Worm (Caenorhabditis elegans) whole organism, young adult: ENCODE results near the gene eef-1A.2.
A peak's percentile ranks its signal among the peaks of the same experiment; 100 is the strongest.

Experiments used
- F23B12.7 ChIP-seq: sonication (generic microtip); optimal IDR thresholded peaks from 2 replicates; lab custom pipeline; 2017; ENCODE audit warnings: missing genetic modification characterization, mild to moderate bottlenecking, missing compliant biosample characterization, antibody characterized with exemption, moderate library complexity; ENCODE audit not compliant: insufficient read depth
- F37B4.10 ChIP-seq: fragments of 200-800 bp; sonication (Bioruptor generic); IDR thresholded peaks from 2 replicates; pipeline ENCODE4 v1.3.6; 2022; ENCODE audit warnings: missing genetic modification characterization, missing compliant biosample characterization
- F49E8.2 ChIP-seq: sonication (generic microtip); optimal IDR thresholded peaks from 3 replicates; lab custom pipeline; 2017; ENCODE audit warnings: missing genetic modification characterization, mild to moderate bottlenecking, missing compliant biosample characterization, antibody characterized with exemption, moderate library complexity; ENCODE audit not compliant: insufficient read depth
- F52B5.7 ChIP-seq: sonication (generic microtip); optimal IDR thresholded peaks from 2 replicates; lab custom pipeline; 2016; ENCODE audit warnings: mild to moderate bottlenecking, missing genetic modification characterization, missing compliant biosample characterization
- F55B11.4 ChIP-seq: sonication (generic microtip); optimal IDR thresholded peaks from 2 replicates; lab custom pipeline; 2016; ENCODE audit warnings: missing compliant biosample characterization, missing genetic modification characterization, borderline replicate concordance; ENCODE audit not compliant: insufficient read depth
- F57C9.4 ChIP-seq: sonication (generic microtip); optimal IDR thresholded peaks from 2 replicates; lab custom pipeline; 2017; ENCODE audit warnings: mild to moderate bottlenecking, missing genetic modification characterization, missing compliant biosample characterization
- T07F8.4 ChIP-seq: sonication (generic microtip); optimal IDR thresholded peaks from 2 replicates; lab custom pipeline; 2016; ENCODE audit warnings: mild to moderate bottlenecking, missing genetic modification characterization, moderate library complexity, missing compliant biosample characterization
- T26A5.8 ChIP-seq: sonication (generic microtip); optimal IDR thresholded peaks from 2 replicates; lab custom pipeline; 2016; ENCODE audit warnings: missing genetic modification characterization, missing compliant biosample characterization
- Y53G8AR.9 ChIP-seq: fragments of 200-800 bp; sonication (Bioruptor generic); conservative IDR thresholded peaks from 2 replicates; pipeline ENCODE4 v1.3.6; 2022; ENCODE audit warnings: missing genetic modification reagents, missing genetic modification characterization, missing compliant biosample characterization
- Y67H2A.10 ChIP-seq: fragments of 200-800 bp; sonication (Bioruptor generic); conservative IDR thresholded peaks from 2 replicates; pipeline ENCODE4 v1.3.6; 2022; ENCODE audit warnings: missing genetic modification reagents, missing genetic modification characterization, missing compliant biosample characterization
- Y79H2A.3 ChIP-seq: fragments of 200-800 bp; sonication (Bioruptor generic); conservative IDR thresholded peaks from 2 replicates; pipeline ENCODE4 v1.3.6; 2022; ENCODE audit warnings: missing genetic modification reagents, missing genetic modification characterization, missing compliant biosample characterization
- Y95B8A.8 ChIP-seq: fragments of 200-800 bp; sonication (Bioruptor generic); IDR thresholded peaks from 2 replicates; pipeline ENCODE4 v1.3.6; 2022; ENCODE audit warnings: missing genetic modification reagents, missing genetic modification characterization, missing compliant biosample characterization
- aptf-3 ChIP-seq: fragments of 200-800 bp; sonication (Bioruptor generic); IDR thresholded peaks from 2 replicates; pipeline ENCODE4 v1.3.6; 2022; ENCODE audit warnings: missing genetic modification characterization, missing compliant biosample characterization
- attf-3 ChIP-seq: fragments of 200-800 bp; sonication (Bioruptor generic); conservative IDR thresholded peaks from 2 replicates; pipeline ENCODE4 v1.3.6; 2022; ENCODE audit warnings: missing genetic modification reagents, missing genetic modification characterization, missing compliant biosample characterization
- bed-2 ChIP-seq: fragments of 200-800 bp; sonication (Bioruptor generic); IDR thresholded peaks from 2 replicates; pipeline ENCODE4 v1.3.6; 2022; ENCODE audit warnings: missing genetic modification reagents, missing genetic modification characterization, missing compliant biosample characterization
- ceh-27 ChIP-seq: fragments of 200-800 bp; sonication (Bioruptor generic); optimal IDR thresholded peaks from 2 replicates; lab custom pipeline; 2018; ENCODE audit warnings: mild to moderate bottlenecking, missing genetic modification characterization, moderate library complexity, missing compliant biosample characterization
- ceh-91 ChIP-seq: fragments of 200-800 bp; sonication (Bioruptor generic); IDR thresholded peaks from 2 replicates; pipeline ENCODE4 v1.3.6; 2022; ENCODE audit warnings: missing genetic modification reagents, missing genetic modification characterization, missing compliant biosample characterization
- chd-7 ChIP-seq: sonication (generic microtip); optimal IDR thresholded peaks from 2 replicates; lab custom pipeline; 2016; ENCODE audit warnings: mild to moderate bottlenecking, missing genetic modification characterization, moderate library complexity, missing compliant biosample characterization
- egrh-3 ChIP-seq: fragments of 200-800 bp; sonication (Bioruptor generic); IDR thresholded peaks from 2 replicates; pipeline ENCODE4 v1.3.6; 2022; ENCODE audit warnings: missing genetic modification reagents, missing genetic modification characterization, missing compliant biosample characterization
- gei-17 ChIP-seq: fragments of 200-800 bp; sonication (Bioruptor generic); optimal IDR thresholded peaks from 2 replicates; lab custom pipeline; 2018; ENCODE audit warnings: mild to moderate bottlenecking, missing genetic modification characterization, missing compliant biosample characterization
- lin-26 ChIP-seq: fragments of 200-800 bp; sonication (Bioruptor generic); IDR thresholded peaks from 2 replicates; pipeline ENCODE4 v1.3.6; 2022; ENCODE audit warnings: missing genetic modification reagents, missing genetic modification characterization, missing compliant biosample characterization
- lin-40 ChIP-seq: sonication (generic microtip); optimal IDR thresholded peaks from 2 replicates; lab custom pipeline; 2016; ENCODE audit warnings: missing genetic modification characterization, mild to moderate bottlenecking, missing compliant biosample characterization, missing genotype, missing genetic modification reagents
- madf-10 ChIP-seq: sonication (generic microtip); optimal IDR thresholded peaks from 2 replicates; lab custom pipeline; 2016; ENCODE audit warnings: mild to moderate bottlenecking, missing genetic modification characterization, missing compliant biosample characterization
- madf-8 ChIP-seq: fragments of 200-800 bp; sonication (Bioruptor generic); conservative IDR thresholded peaks from 2 replicates; pipeline ENCODE4 v1.3.6; 2022; ENCODE audit warnings: missing genetic modification reagents, missing genetic modification characterization, missing compliant biosample characterization
- mel-28 ChIP-seq: sonication (generic microtip); optimal IDR thresholded peaks from 2 replicates; lab custom pipeline; 2016; ENCODE audit warnings: borderline replicate concordance, mild to moderate bottlenecking, missing genetic modification characterization, missing compliant biosample characterization
- mes-4 ChIP-seq: sonication (generic microtip); optimal IDR thresholded peaks from 2 replicates; lab custom pipeline; 2016; ENCODE audit warnings: missing genotype, missing genetic modification characterization, missing compliant biosample characterization
- nhr-80 ChIP-seq: sonication (generic microtip); optimal IDR thresholded peaks from 2 replicates; lab custom pipeline; 2016; ENCODE audit warnings: missing genetic modification characterization, missing compliant biosample characterization
- nhr-90 ChIP-seq: sonication (generic microtip); optimal IDR thresholded peaks from 2 replicates; lab custom pipeline; 2016; ENCODE audit warnings: missing genotype, mild to moderate bottlenecking, missing genetic modification characterization, missing compliant biosample characterization
- repo-1 ChIP-seq: sonication (generic microtip); optimal IDR thresholded peaks from 2 replicates; lab custom pipeline; 2017; ENCODE audit warnings: mild to moderate bottlenecking, missing genetic modification characterization, missing compliant biosample characterization
- sdz-38 ChIP-seq: sonication (generic microtip); optimal IDR thresholded peaks from 2 replicates; lab custom pipeline; 2016; ENCODE audit warnings: missing genotype, missing genetic modification characterization, missing compliant biosample characterization
- snpc-1.3 ChIP-seq: sonication (generic microtip); optimal IDR thresholded peaks from 2 replicates; lab custom pipeline; 2017; ENCODE audit warnings: missing genetic modification characterization, mild to moderate bottlenecking, missing compliant biosample characterization, antibody characterized with exemption, moderate library complexity, missing genotype, missing genetic modification reagents; ENCODE audit not compliant: insufficient read depth
- somi-1 ChIP-seq: fragments of 200-800 bp; sonication (Bioruptor generic); optimal IDR thresholded peaks from 2 replicates; lab custom pipeline; 2018; ENCODE audit warnings: mild to moderate bottlenecking, missing genetic modification characterization, missing compliant biosample characterization
- zim-3 ChIP-seq: sonication (generic microtip); optimal IDR thresholded peaks from 2 replicates; lab custom pipeline; 2017; ENCODE audit warnings: mild to moderate bottlenecking, missing genetic modification characterization, moderate library complexity, missing compliant biosample characterization
- ztf-28 ChIP-seq: fragments of 200-800 bp; sonication (Bioruptor generic); IDR thresholded peaks from 2 replicates; pipeline ENCODE4 v1.3.6; 2022; ENCODE audit warnings: missing genetic modification reagents, missing genetic modification characterization, missing compliant biosample characterization

The eef-1A.2 gene

ce11 chrX:7847413-7847812 lies 24.0 kb downstream of the eef-1A.2 start, which contains the start of gene C54D2.6:
TSS of gene C54D2.6 (minus strand) at chrX:7847513.
- TF ChIP-seq ceh-91 (GFP tag; lab: Robert Waterston, UW) (no peak), madf-8 (no peak), T26A5.8 (no peak), chd-7 (tag; lab: Kevin White, UChicago) (no peak), gei-17 (GFP tag; lab: Kevin White, UChicago) (no peak), sdz-38 (tag; lab: Kevin White, UChicago) (no peak), nhr-90 (tag; lab: Kevin White, UChicago) (no peak), mel-28 (no peak), ztf-28 (GFP tag; lab: Robert Waterston, UW) (no peak), attf-3 (GFP tag; lab: Robert Waterston, UW) (no peak), bed-2 (GFP tag; lab: Robert Waterston, UW) (no peak), lin-40 (tag; lab: Kevin White, UChicago) (no peak), F23B12.7 (no peak), aptf-3 (GFP tag; lab: Robert Waterston, UW) (no peak)

ce11 chrX:7866493-7866892 lies 43.0 kb downstream of the eef-1A.2 start:
- TF ChIP-seq F55B11.4 (tag; lab: Kevin White, UChicago) = no peak
- no peak for TF ChIP-seq F52B5.7 (tag; lab: Kevin White, UChicago)
- TF ChIP-seq Y79H2A.3 = no peak
- peak; percentile 34 for TF ChIP-seq nhr-80 (tag; lab: Kevin White, UChicago)
- no peak for TF ChIP-seq Y53G8AR.9 (GFP tag; lab: Robert Waterston, UW)
- no peak for TF ChIP-seq T07F8.4
- no peak for TF ChIP-seq F49E8.2 (tag; lab: Kevin White, UChicago)

ce11 chrX:7867307-7867706 lies 43.9 kb downstream of the eef-1A.2 start:
- TF ChIP-seq Y67H2A.10 (GFP tag; lab: Robert Waterston, UW) (no peak), attf-3 (GFP tag; lab: Robert Waterston, UW) (no peak), bed-2 (GFP tag; lab: Robert Waterston, UW) (no peak), Y95B8A.8 (GFP tag; lab: Robert Waterston, UW) (no peak), F57C9.4 (tag; lab: Kevin White, UChicago) (no peak), ceh-27 (no peak), F37B4.10 (GFP tag; lab: Robert Waterston, UW) (no peak)

- TF ChIP-seq Y53G8AR.9 (GFP tag; lab: Robert Waterston, UW) = no peak
- no peak for TF ChIP-seq mes-4 (tag; lab: Kevin White, UChicago)
- no peak for TF ChIP-seq repo-1 (tag; lab: Kevin White, UChicago)
- no peak for TF ChIP-seq madf-10 (tag; lab: Kevin White, UChicago)
- TF ChIP-seq somi-1 (GFP tag; lab: Kevin White, UChicago) = no peak
- TF ChIP-seq Y79H2A.3 = no peak
- no peak for TF ChIP-seq Y95B8A.8 (GFP tag; lab: Robert Waterston, UW)
- TF ChIP-seq snpc-1.3 (tag; lab: Kevin White, UChicago) = no peak
- no peak for TF ChIP-seq chd-7 (tag; lab: Kevin White, UChicago)
- TF ChIP-seq zim-3 (tag; lab: Kevin White, UChicago) = no peak
- no peak for TF ChIP-seq egrh-3
- no peak for TF ChIP-seq lin-26 (GFP tag; lab: Robert Waterston, UW)
- TF ChIP-seq, all 124 proteins: peak for 0
These were observed 49.9 kb downstream of the eef-1A.2 start for ce11 chrX:7873350-7873749.
